Worm (Caenorhabditis elegans): ENCODE measurements around the gene ZK673.11.

Gene ZK673.11

DNA sequence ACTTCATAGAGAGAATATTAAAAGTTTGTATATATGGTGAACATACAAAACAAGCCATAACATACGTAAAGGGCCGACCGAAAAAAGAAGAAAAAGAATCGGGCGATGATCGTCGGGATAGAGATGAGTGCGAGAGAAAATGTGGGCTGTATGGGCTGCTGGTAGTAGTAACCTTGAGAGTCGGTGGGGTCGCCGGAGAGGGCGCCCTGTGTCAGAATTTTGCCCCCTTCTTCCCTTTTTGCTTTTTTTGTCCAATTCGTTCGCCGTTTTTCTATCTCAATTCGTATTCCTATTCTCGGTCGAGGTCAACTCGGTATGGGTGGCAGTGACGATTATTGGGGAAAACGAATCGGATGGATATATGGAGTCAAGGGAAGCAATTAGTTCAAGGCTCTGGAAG, 48.9 kb downstream of the ZK673.11 start:
- TF ChIP-seq dao-5 (tag; optimal IDR thresholded peaks at IDR 0.05) (no peak), W03F9.2 (tag; optimal IDR thresholded peaks at IDR 0.05) (no peak), him-1 (tag; optimal IDR thresholded peaks at IDR 0.05) (no peak)

ce11 chrII:10507906-10508305, 50.8 kb downstream of the ZK673.11 start:
- TF ChIP-seq W03F9.2 (tag; optimal IDR thresholded peaks at IDR 0.05) (no peak), dao-5 (tag; optimal IDR thresholded peaks at IDR 0.05) (no peak), him-1 (tag; optimal IDR thresholded peaks at IDR 0.05) (no peak)

- no peak for TF ChIP-seq him-1 (tag; optimal IDR thresholded peaks at IDR 0.05)
- no peak for TF ChIP-seq dao-5 (tag; optimal IDR thresholded peaks at IDR 0.05)
- TF ChIP-seq W03F9.2 (tag; optimal IDR thresholded peaks at IDR 0.05) = no peak
These were observed 52.7 kb downstream of the ZK673.11 start, which contains the start of gene F59B10.2 for ce11 chrII:10509746-10510145. Gene F59B10.2 (minus strand): TSS chrII:10509846.

DNA sequence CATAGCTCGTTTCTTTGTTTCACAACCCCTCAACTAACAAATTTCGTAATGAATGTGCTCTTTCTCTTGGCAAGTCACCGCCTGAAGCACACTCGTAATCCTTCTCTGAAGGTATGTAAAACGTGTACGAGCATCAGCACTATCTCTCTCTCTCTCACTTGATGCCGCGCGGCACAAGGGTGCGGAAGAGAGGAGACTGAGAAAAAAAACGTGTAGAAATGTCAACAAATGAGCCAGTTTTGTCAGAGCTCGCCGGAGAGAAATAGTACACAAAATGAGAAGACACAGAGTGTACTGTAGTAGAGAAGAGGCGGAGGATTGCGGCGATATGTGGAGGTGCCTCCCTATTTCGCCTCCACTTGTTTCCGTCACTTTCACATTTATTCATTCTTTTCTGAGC, 53.2 kb downstream of the ZK673.11 start, which contains the start of gene F59B10.3:
Gene F59B10.3, plus strand, starts transcription at position 301 of the 400 bp plus-strand sequence.
- TF ChIP-seq him-1 (tag; optimal IDR thresholded peaks at IDR 0.05) (no peak), dao-5 (tag; optimal IDR thresholded peaks at IDR 0.05) (no peak), W03F9.2 (tag; optimal IDR thresholded peaks at IDR 0.05) (no peak)
